Fruit fly (Drosophila melanogaster) whole organism, prepupa: Measurements from ENCODE around the gene Mal-B1.

ENCODE experiments used
- CG1621 ChIP-seq: fragments of 200-800 bp; sonication (Bioruptor generic); optimal IDR thresholded peaks from 3 replicates; lab custom pipeline; 2018; ENCODE audit warnings: missing biosample characterization, mild to moderate bottlenecking, missing genetic modification characterization
- CG6808 ChIP-seq: fragments of 200-800 bp; sonication (Bioruptor generic); optimal IDR thresholded peaks from 3 replicates; lab custom pipeline; 2017; ENCODE audit warnings: missing biosample characterization, missing genetic modification characterization, mild to moderate bottlenecking, moderate library complexity, missing genetic modification reagents
- Ets96B ChIP-seq: fragments of 200-800 bp; optimal IDR thresholded peaks from 2 replicates; lab custom pipeline; 2019; ENCODE audit warnings: missing biosample characterization, mild to moderate bottlenecking, missing genetic modification characterization, moderate library complexity
- Gug ChIP-seq: fragments of 200-800 bp; sonication (Bioruptor generic); IDR thresholded peaks from 2 replicates; pipeline ENCODE4 v1.3.6; 2022; ENCODE audit warnings: missing biosample characterization, missing genetic modification characterization
- Lpt ChIP-seq: fragments of 200-800 bp; sonication (Bioruptor generic); optimal IDR thresholded peaks from 3 replicates; lab custom pipeline; 2016; ENCODE audit warnings: missing biosample characterization, missing genetic modification characterization
- pdm3 ChIP-seq: fragments of 200-800 bp; sonication (Bioruptor generic); optimal IDR thresholded peaks from 3 replicates; lab custom pipeline; 2016; ENCODE audit warnings: missing biosample characterization, missing genetic modification characterization
- ss ChIP-seq, 2 experiments: fragments of 200-800 bp; sonication (Bioruptor generic); optimal IDR thresholded peaks; 2 replicates in 1 of 2; 3 replicates in 1 of 2; lab custom pipeline; 2017 to 2018; ENCODE audit warnings: mild to moderate bottlenecking in 2 of 2, missing biosample characterization in 2 of 2, missing genetic modification characterization in 2 of 2, moderate library complexity in 1 of 2

DNA sequence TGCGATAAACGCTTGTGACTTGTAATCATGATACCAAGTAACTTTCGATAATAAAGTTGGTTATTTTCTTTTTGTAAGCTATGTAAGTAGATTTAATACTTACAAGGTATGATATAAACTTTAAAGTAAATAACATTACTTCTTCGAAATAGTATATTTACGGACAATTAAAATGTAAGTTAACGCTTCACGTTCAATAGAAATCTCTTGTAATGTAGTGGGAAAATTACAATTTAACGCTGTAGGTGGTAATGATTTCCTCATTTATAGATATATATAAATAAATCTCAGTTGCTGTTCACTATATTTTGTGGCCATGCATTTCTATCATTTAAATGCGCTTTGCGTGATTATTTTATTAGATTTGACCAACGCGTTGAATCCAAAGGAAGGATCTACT lies 9.6 kb upstream of the Mal-B1 start, which contains the start of gene Sfp33A2:
- TF ChIP-seq Gug (GFP tag; lab: Robert Waterston, UW) (no peak), Lpt (GFP tag; lab: Kevin White, UChicago) (no peak), CG6808 (no peak), ss (GFP tag; optimal IDR thresholded peaks at IDR 0.05; lab: Kevin White, UChicago) (no peak), CG1621 (no peak), pdm3 (GFP tag; lab: Kevin White, UChicago) (no peak), Ets96B (tag; lab: Kevin White, UChicago) (no peak)
